Fruit fly (Drosophila melanogaster) whole organism: Measurements from ENCODE around the gene lectin-28C.

ENCODE experiments used
- CG8478 ChIP-seq: fragments of >200 bp; optimal IDR thresholded peaks from 2 replicates; lab custom pipeline; 2018; ENCODE audit warnings: inconsistent platforms
- Dll ChIP-seq: fragments of >200 bp; optimal IDR thresholded peaks from 2 replicates; lab custom pipeline; 2017
- EcR ChIP-seq, 2 experiments: fragments of >200 bp; optimal IDR thresholded peaks; 2 replicates each; lab custom pipeline; 2017; ENCODE audit warnings: missing biosample characterization in 2 of 2, missing genetic modification characterization in 2 of 2, missing genetic modification reagents in 2 of 2
- pan ChIP-seq: fragments of >200 bp; optimal IDR thresholded peaks from 2 replicates; lab custom pipeline; 2017
- psq ChIP-seq: fragments of >200 bp; optimal IDR thresholded peaks from 2 replicates; lab custom pipeline; 2017
- usp ChIP-seq: fragments of >200 bp; optimal IDR thresholded peaks from 2 replicates; lab custom pipeline; 2017; ENCODE audit warnings: missing biosample characterization, missing genetic modification characterization, mixed read lengths

The lectin-28C gene

dm6 chr2L:7856380-7857127 lies at the start of gene lectin-28C:
Gene lectin-28C, plus strand, starts transcription at chr2L:7857077.
- TF ChIP-seq EcR (GFP tag; optimal IDR thresholded peaks at IDR 0.05; lab: Kevin White, UChicago), result peak; percentile 71 to 86

DNA sequence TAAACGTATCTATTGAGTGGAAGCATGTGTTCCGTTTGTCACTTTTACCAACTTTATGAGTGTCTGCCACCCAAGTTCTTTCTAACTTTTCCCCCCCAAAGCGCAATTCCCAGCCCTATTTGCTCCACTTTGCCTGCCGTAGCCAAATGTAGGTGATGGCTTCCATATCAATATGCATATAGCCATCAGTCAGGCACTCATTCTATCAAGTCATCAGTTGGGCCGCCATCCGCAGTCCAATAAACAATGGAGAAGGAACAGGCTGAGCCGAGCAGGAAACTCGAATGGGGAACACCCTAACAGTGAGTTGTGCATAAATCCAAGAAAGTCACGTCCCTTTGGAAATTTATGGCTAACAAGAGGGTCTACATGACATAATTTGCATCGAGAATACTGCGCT lies 49.3 kb upstream of the lectin-28C start:
- TF ChIP-seq CG8478 (lab: Kevin White, UChicago), result no peak
- TF ChIP-seq EcR (GFP tag; optimal IDR thresholded peaks at IDR 0.05; lab: Kevin White, UChicago), result no peak
- TF ChIP-seq usp (GFP tag; lab: Kevin White, UChicago), result no peak
- TF ChIP-seq pan (lab: Kevin White, UChicago), result no peak
- TF ChIP-seq Dll, result no peak
- no peak for TF ChIP-seq psq (lab: Kevin White, UChicago)

DNA sequence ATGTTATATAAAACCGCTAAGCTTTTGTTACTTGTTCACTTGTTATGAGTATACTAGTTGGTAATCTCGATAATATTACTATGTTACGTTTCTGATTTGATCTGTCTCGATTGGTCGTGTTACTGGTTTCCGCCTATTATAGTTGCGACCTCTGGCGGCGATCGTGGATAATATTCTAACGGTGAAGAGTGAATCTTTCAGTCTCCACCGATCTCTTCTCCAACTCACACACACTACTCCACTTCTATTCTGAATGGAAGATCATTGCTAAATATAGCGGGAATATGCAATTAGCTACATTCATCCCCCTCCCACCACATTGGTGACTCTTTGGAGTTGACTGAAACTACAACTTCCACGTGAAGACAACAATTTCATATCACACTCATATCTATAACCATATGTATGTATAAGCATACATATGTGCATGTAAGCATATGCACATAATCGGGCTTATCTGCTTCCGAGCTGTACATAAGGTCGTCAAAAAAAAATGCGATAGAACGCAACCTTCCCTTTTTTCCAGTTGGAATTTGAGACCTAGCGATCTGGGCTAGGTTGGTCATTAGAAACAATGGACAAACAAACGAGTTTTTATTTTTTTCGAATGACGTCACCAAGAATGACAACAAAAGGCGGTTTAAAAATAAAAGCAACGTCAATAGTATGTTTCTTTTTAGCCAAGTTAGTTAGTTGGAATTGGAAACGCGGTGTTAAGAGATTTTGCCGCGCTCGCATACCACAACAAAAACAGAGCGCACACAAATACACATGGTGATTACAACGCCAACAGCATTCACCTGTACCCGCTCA lies 47.8 kb upstream of the lectin-28C start:
- no peak for TF ChIP-seq pan (lab: Kevin White, UChicago)
- no peak for TF ChIP-seq psq (lab: Kevin White, UChicago)
- TF ChIP-seq usp (GFP tag; lab: Kevin White, UChicago), result no peak
- TF ChIP-seq EcR (GFP tag; optimal IDR thresholded peaks at IDR 0.05; lab: Kevin White, UChicago), result no peak
- no peak for TF ChIP-seq CG8478 (lab: Kevin White, UChicago)

- TF ChIP-seq psq (lab: Kevin White, UChicago), result no peak
- TF ChIP-seq pan (lab: Kevin White, UChicago), result no peak
- peak; percentile 35 for TF ChIP-seq CG8478 (lab: Kevin White, UChicago)
- peak in 1 of 2 experiments; percentile 21 for TF ChIP-seq EcR (GFP tag; optimal IDR thresholded peaks at IDR 0.05; lab: Kevin White, UChicago)
Observed at dm6 chr2L:7809699-7810088, 47.2 kb upstream of the lectin-28C start.

- TF ChIP-seq CG8478 (lab: Kevin White, UChicago) (no peak), usp (GFP tag; lab: Kevin White, UChicago) (no peak), Dll (no peak), psq (lab: Kevin White, UChicago) (no peak), pan (lab: Kevin White, UChicago) (no peak)
Observed at dm6 chr2L:7810519-7810918, 46.4 kb upstream of the lectin-28C start, which contains the start of gene Cdc14. Gene Cdc14, minus strand, starts transcription at chr2L:7810703.

dm6 chr2L:7811249-7812002 lies 45.5 kb upstream of the lectin-28C start, which contains the start of gene LanB1:
Gene LanB1, plus strand, starts transcription at chr2L:7811438.
- no peak for TF ChIP-seq usp (GFP tag; lab: Kevin White, UChicago)

DNA sequence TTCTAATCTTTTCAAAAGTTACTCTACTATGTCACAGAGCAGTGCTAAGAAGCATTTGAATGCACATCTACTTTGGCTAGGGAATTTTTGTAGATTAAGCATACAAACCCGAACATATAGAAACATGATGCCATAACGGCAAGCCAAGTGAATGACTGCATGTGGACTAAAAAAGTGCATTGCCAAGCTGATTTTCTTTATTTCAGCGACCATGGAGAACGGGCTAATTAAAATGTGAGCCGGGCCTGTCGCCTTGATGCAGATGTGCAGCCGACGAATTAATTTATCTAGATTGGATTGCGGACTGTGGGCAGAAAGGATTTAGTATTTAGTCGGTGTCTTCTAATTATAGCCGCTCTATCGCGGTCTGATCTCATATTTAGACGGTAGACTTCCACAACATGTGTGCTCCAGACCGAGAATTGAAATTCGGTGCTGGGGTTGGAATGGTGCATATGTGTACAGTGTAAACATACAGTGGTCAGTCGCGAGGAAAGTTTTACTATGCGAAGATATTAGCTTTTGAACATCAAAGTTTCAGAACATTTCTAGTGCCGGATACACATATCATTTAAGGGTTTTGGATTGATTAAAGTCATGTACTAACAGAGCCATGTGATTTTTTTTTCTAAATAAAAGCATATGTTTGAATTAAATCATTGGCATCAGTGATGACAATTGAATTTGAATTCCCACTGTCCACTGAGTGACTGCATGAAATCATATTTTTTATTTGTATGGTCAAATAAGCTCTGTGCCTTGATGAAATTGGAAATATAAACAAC lies 44.1 kb upstream of the lectin-28C start:
- TF ChIP-seq pan (lab: Kevin White, UChicago) (no peak), usp (GFP tag; lab: Kevin White, UChicago) (no peak), Dll (no peak), CG8478 (lab: Kevin White, UChicago) (no peak), EcR (GFP tag; optimal IDR thresholded peaks at IDR 0.05; lab: Kevin White, UChicago) (no peak), psq (lab: Kevin White, UChicago) (no peak)

- no peak for TF ChIP-seq psq (lab: Kevin White, UChicago)
- no peak for TF ChIP-seq Dll
Observed at dm6 chr2L:7813357-7813756, 43.5 kb upstream of the lectin-28C start.

- TF ChIP-seq usp (GFP tag; lab: Kevin White, UChicago) (no peak), psq (lab: Kevin White, UChicago) (no peak), pan (lab: Kevin White, UChicago) (no peak), Dll (no peak), CG8478 (lab: Kevin White, UChicago) (no peak), EcR (GFP tag; optimal IDR thresholded peaks at IDR 0.05; lab: Kevin White, UChicago) (no peak)
Observed at dm6 chr2L:7820408-7820807, 36.5 kb upstream of the lectin-28C start.

DNA sequence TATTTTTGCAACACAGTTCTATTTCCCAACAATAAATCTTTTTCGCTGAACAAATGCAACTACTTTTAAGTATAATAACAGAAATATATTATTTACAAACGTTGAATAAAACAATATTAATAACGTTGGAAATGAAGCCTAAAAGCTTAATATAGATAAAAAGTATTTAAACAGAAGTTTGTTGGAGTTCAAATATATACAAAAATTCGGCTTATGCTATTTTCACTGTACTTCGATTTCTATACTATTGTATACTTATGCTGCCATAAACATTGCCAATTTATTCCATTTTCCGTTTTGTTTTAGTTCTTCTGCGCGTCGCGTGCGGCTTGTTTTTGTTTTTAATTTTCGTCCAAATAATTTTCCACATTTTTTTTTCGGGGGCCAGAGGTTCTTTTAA lies 36.0 kb upstream of the lectin-28C start, which contains the start of gene CG7115:
CG7115 (plus strand) TSS at position 301 of the 400 bp plus-strand sequence.
- TF ChIP-seq pan (lab: Kevin White, UChicago) (no peak), EcR (GFP tag; optimal IDR thresholded peaks at IDR 0.05; lab: Kevin White, UChicago) (no peak), Dll (no peak), psq (lab: Kevin White, UChicago) (no peak), CG8478 (lab: Kevin White, UChicago) (no peak), usp (GFP tag; lab: Kevin White, UChicago) (no peak)

dm6 chr2L:7821279-7821848 lies 35.5 kb upstream of the lectin-28C start:
- TF ChIP-seq Dll (no peak), CG8478 (lab: Kevin White, UChicago) (no peak), pan (lab: Kevin White, UChicago) (no peak), psq (lab: Kevin White, UChicago) (no peak), EcR (GFP tag; optimal IDR thresholded peaks at IDR 0.05; lab: Kevin White, UChicago) (no peak), usp (GFP tag; lab: Kevin White, UChicago) (no peak)
